Fruit fly (Drosophila melanogaster) whole organism, embryonic: ENCODE measurements around the gene CG46304.
A peak's percentile ranks its signal among the peaks of the same experiment; 100 is the strongest.

Experiments used
- BEAF-32 ChIP-seq: fragments of 200-800 bp; sonication (Bioruptor generic); optimal IDR thresholded peaks from 3 replicates; lab custom pipeline; 2017; ENCODE audit warnings: missing biosample characterization, missing genetic modification characterization, mild to moderate bottlenecking, moderate library complexity, missing genetic modification reagents
- CG10267 ChIP-seq: fragments of 200-800 bp; sonication (Bioruptor generic); optimal IDR thresholded peaks from 2 replicates; lab custom pipeline; 2018; ENCODE audit warnings: missing biosample characterization, mild to moderate bottlenecking, missing genetic modification characterization, moderate library complexity
- CG10274 ChIP-seq: fragments of 200-800 bp; sonication (Bioruptor generic); optimal IDR thresholded peaks from 3 replicates; lab custom pipeline; 2017; ENCODE audit warnings: missing biosample characterization, mild to moderate bottlenecking, missing genetic modification characterization
- CG12744 ChIP-seq: fragments of 200-800 bp; sonication (Bioruptor generic); optimal IDR thresholded peaks from 2 replicates; lab custom pipeline; 2016; ENCODE audit warnings: missing biosample characterization, missing genetic modification characterization
- CG13287 ChIP-seq: fragments of 200-800 bp; sonication (Bioruptor generic); IDR thresholded peaks from 2 replicates; pipeline ENCODE4 v1.3.6; 2022; ENCODE audit warnings: missing biosample characterization, missing genetic modification characterization; ENCODE audit not compliant: partially characterized antibody
- CG13424 ChIP-seq: fragments of 200-800 bp; sonication (Bioruptor generic); optimal IDR thresholded peaks from 2 replicates; lab custom pipeline; 2019; ENCODE audit warnings: missing biosample characterization, mild to moderate bottlenecking, missing genetic modification characterization, moderate library complexity
- CG15073 ChIP-seq: fragments of 200-800 bp; sonication (Bioruptor generic); optimal IDR thresholded peaks from 2 replicates; lab custom pipeline; 2016; ENCODE audit warnings: missing biosample characterization, missing genetic modification characterization
- CG15479 ChIP-seq: fragments of 200-800 bp; sonication (Bioruptor generic); optimal IDR thresholded peaks from 3 replicates; lab custom pipeline; 2019; ENCODE audit warnings: missing biosample characterization, mild to moderate bottlenecking, missing genetic modification characterization, moderate library complexity
- CG1603 ChIP-seq: fragments of 200-800 bp; sonication (Bioruptor generic); optimal IDR thresholded peaks from 2 replicates; lab custom pipeline; 2019; ENCODE audit warnings: missing biosample characterization, mild to moderate bottlenecking, missing genetic modification characterization, moderate library complexity
- CG16813 ChIP-seq: fragments of 200-800 bp; sonication (Bioruptor generic); IDR thresholded peaks from 3 replicates; pipeline ENCODE4 v1.3.6; 2022; ENCODE audit warnings: missing biosample characterization, missing genetic modification characterization; ENCODE audit not compliant: partially characterized antibody
- CG17361 ChIP-seq: fragments of 200-800 bp; sonication (Bioruptor generic); IDR thresholded peaks from 3 replicates; pipeline ENCODE4 v1.3.6; 2022; ENCODE audit warnings: missing biosample characterization, missing genetic modification characterization
- CG17385 ChIP-seq: fragments of 200-800 bp; sonication (Bioruptor generic); optimal IDR thresholded peaks from 3 replicates; lab custom pipeline; 2018; ENCODE audit warnings: missing biosample characterization, mild to moderate bottlenecking, missing genetic modification characterization
- CG1832 ChIP-seq: fragments of 200-800 bp; sonication (Bioruptor generic); optimal IDR thresholded peaks from 2 replicates; lab custom pipeline; 2017; ENCODE audit warnings: missing biosample characterization, mild to moderate bottlenecking, missing genetic modification characterization, inconsistent platforms
- CG18599 ChIP-seq: fragments of 200-800 bp; sonication (Bioruptor generic); optimal IDR thresholded peaks from 3 replicates; lab custom pipeline; 2017; ENCODE audit warnings: missing biosample characterization, missing genetic modification characterization, mild to moderate bottlenecking, moderate library complexity, missing genetic modification reagents
- CG2116 ChIP-seq: fragments of 200-800 bp; sonication (Bioruptor generic); optimal IDR thresholded peaks from 3 replicates; lab custom pipeline; 2018; ENCODE audit warnings: missing biosample characterization, mild to moderate bottlenecking, missing genetic modification characterization
- CG2875 ChIP-seq: fragments of 200-800 bp; sonication (Bioruptor generic); optimal IDR thresholded peaks from 2 replicates; lab custom pipeline; 2017; ENCODE audit warnings: missing biosample characterization, mild to moderate bottlenecking, missing genetic modification characterization, missing genetic modification reagents
- CG3065 ChIP-seq: fragments of 200-800 bp; sonication (Bioruptor generic); optimal IDR thresholded peaks from 2 replicates; lab custom pipeline; 2016; ENCODE audit warnings: missing biosample characterization, missing genetic modification characterization
- CG32767 ChIP-seq: fragments of 200-800 bp; sonication (Bioruptor generic); IDR thresholded peaks from 2 replicates; pipeline ENCODE4 v1.3.6; 2022; ENCODE audit warnings: missing biosample characterization, missing genetic modification characterization
- CG4404 ChIP-seq: fragments of 200-800 bp; sonication (Bioruptor generic); IDR thresholded peaks from 2 replicates; pipeline ENCODE4 v1.3.6; 2022; ENCODE audit warnings: missing biosample characterization, missing genetic modification characterization
- CG4854 ChIP-seq: fragments of 200-800 bp; sonication (Bioruptor generic); optimal IDR thresholded peaks from 2 replicates; lab custom pipeline; 2016; ENCODE audit warnings: missing biosample characterization, missing genetic modification characterization, inconsistent platforms
- CG6765 ChIP-seq: fragments of 200-800 bp; sonication (Bioruptor generic); optimal IDR thresholded peaks from 3 replicates; lab custom pipeline; 2017; ENCODE audit warnings: missing biosample characterization, mild to moderate bottlenecking, missing genetic modification characterization
- CG6791 ChIP-seq: fragments of 200-800 bp; sonication (Bioruptor generic); IDR thresholded peaks from 3 replicates; pipeline ENCODE4 v1.3.6; 2022; ENCODE audit warnings: missing biosample characterization, missing genetic modification characterization; ENCODE audit not compliant: partially characterized antibody
- CG8478 ChIP-seq: fragments of >200 bp; optimal IDR thresholded peaks from 2 replicates; lab custom pipeline; 2018
- Doc2 ChIP-seq: fragments of 200-800 bp; sonication (Bioruptor generic); IDR thresholded peaks from 2 replicates; pipeline ENCODE4 v1.3.6; 2022; ENCODE audit warnings: missing biosample characterization, missing genetic modification characterization
- Doc3 ChIP-seq: fragments of 200-800 bp; sonication (Bioruptor generic); IDR thresholded peaks from 3 replicates; pipeline ENCODE4 v1.3.6; 2022; ENCODE audit warnings: missing biosample characterization, missing genetic modification characterization; ENCODE audit not compliant: partially characterized antibody
- E2f2 ChIP-seq: fragments of 200-800 bp; sonication (Bioruptor generic); IDR thresholded peaks from 2 replicates; pipeline ENCODE4 v1.3.6; 2022; ENCODE audit warnings: missing biosample characterization, missing genetic modification characterization
- Eip74EF ChIP-seq, 2 experiments: fragments of 200-800 bp in 1 of 2; fragments of >200 bp in 1 of 2; sonication (Bioruptor generic) in 1 of 2; optimal IDR thresholded peaks; 2 replicates each; lab custom pipeline; 2017 to 2019; ENCODE audit warnings: missing biosample characterization in 2 of 2, missing genetic modification characterization in 2 of 2, mild to moderate bottlenecking in 1 of 2, moderate library complexity in 1 of 2
- HLHmδ ChIP-seq: fragments of 200-800 bp; sonication (Bioruptor generic); optimal IDR thresholded peaks from 2 replicates; lab custom pipeline; 2018; ENCODE audit warnings: missing biosample characterization, mild to moderate bottlenecking, missing genetic modification characterization, moderate library complexity
- Hey ChIP-seq: fragments of 200-800 bp; sonication (Bioruptor generic); optimal IDR thresholded peaks from 3 replicates; lab custom pipeline; 2018; ENCODE audit warnings: missing biosample characterization, mild to moderate bottlenecking, missing genetic modification characterization
- MESR4 ChIP-seq: fragments of 200-800 bp; sonication (Bioruptor generic); optimal IDR thresholded peaks from 2 replicates; lab custom pipeline; 2018; ENCODE audit warnings: missing biosample characterization, mild to moderate bottlenecking, missing genetic modification characterization, moderate library complexity
- Neu2 ChIP-seq: fragments of 200-800 bp; sonication (Bioruptor generic); optimal IDR thresholded peaks from 3 replicates; lab custom pipeline; 2016; ENCODE audit warnings: missing biosample characterization, missing genetic modification characterization, borderline replicate concordance
- Oaz ChIP-seq: fragments of 200-800 bp; sonication (Bioruptor generic); IDR thresholded peaks from 2 replicates; pipeline ENCODE4 v1.3.6; 2022; ENCODE audit warnings: missing biosample characterization, missing genetic modification characterization
- Poxn ChIP-seq: fragments of 200-800 bp; sonication (Bioruptor generic); IDR thresholded peaks from 2 replicates; pipeline ENCODE4 v1.3.6; 2022; ENCODE audit warnings: missing biosample characterization, missing genetic modification characterization
- Scr ChIP-seq: fragments of 200-800 bp; sonication (Bioruptor generic); IDR thresholded peaks from 2 replicates; pipeline ENCODE4 v1.3.6; 2022; ENCODE audit warnings: missing biosample characterization, missing genetic modification characterization; ENCODE audit not compliant: partially characterized antibody
- Stat92E ChIP-seq, 3 experiments: fragments of >200 bp in 2 of 3; fragments of 200-800 bp in 1 of 3; sonication (Bioruptor generic) in 1 of 3; optimal IDR thresholded peaks; 2 replicates each; lab custom pipeline; 2017 to 2019; ENCODE audit warnings: missing biosample characterization in 3 of 3, missing genetic modification characterization in 3 of 3, mild to moderate bottlenecking in 1 of 3, moderate library complexity in 1 of 3
- TFAM ChIP-seq: fragments of 200-800 bp; sonication (Bioruptor generic); optimal IDR thresholded peaks from 2 replicates; lab custom pipeline; 2017; ENCODE audit warnings: missing biosample characterization, missing genetic modification characterization, inconsistent platforms
- Tbp ChIP-seq: fragments of >200 bp; optimal IDR thresholded peaks from 2 replicates; lab custom pipeline; 2018; ENCODE audit warnings: missing biosample characterization, missing genetic modification characterization
- YL-1 ChIP-seq: fragments of 200-800 bp; sonication (Bioruptor generic); optimal IDR thresholded peaks from 3 replicates; lab custom pipeline; 2017; ENCODE audit warnings: missing biosample characterization, mild to moderate bottlenecking, missing genetic modification characterization
- cas ChIP-seq: fragments of 200-800 bp; sonication (Bioruptor generic); IDR thresholded peaks from 2 replicates; pipeline ENCODE4 v1.3.6; 2022; ENCODE audit warnings: missing biosample characterization, missing genetic modification characterization
- ci ChIP-seq: fragments of 200-800 bp; sonication (Bioruptor generic); IDR thresholded peaks from 3 replicates; pipeline ENCODE4 v1.3.6; 2022; ENCODE audit warnings: missing biosample characterization, missing genetic modification characterization
- corto ChIP-seq: fragments of 200-800 bp; sonication (Bioruptor generic); optimal IDR thresholded peaks from 2 replicates; lab custom pipeline; 2016; ENCODE audit warnings: missing biosample characterization, mild to moderate bottlenecking, missing genetic modification characterization, moderate library complexity
- fu2 ChIP-seq: fragments of 200-800 bp; sonication (Bioruptor generic); optimal IDR thresholded peaks from 2 replicates; lab custom pipeline; 2016; ENCODE audit warnings: missing biosample characterization, missing genetic modification characterization
- gro ChIP-seq: fragments of 200-800 bp; sonication (Bioruptor generic); optimal IDR thresholded peaks from 2 replicates; lab custom pipeline; 2016; ENCODE audit warnings: missing biosample characterization, missing genetic modification characterization
- knrl ChIP-seq: fragments of 200-800 bp; sonication (Bioruptor generic); IDR thresholded peaks from 3 replicates; pipeline ENCODE4 v1.3.6; 2022; ENCODE audit warnings: missing biosample characterization, missing genetic modification characterization; ENCODE audit not compliant: partially characterized antibody
- lab ChIP-seq: fragments of 200-800 bp; sonication (Bioruptor generic); optimal IDR thresholded peaks from 3 replicates; lab custom pipeline; 2017; ENCODE audit warnings: missing biosample characterization, missing genetic modification characterization, mild to moderate bottlenecking, moderate library complexity, missing genetic modification reagents
- otp ChIP-seq: fragments of 200-800 bp; sonication (Bioruptor generic); IDR thresholded peaks from 3 replicates; pipeline ENCODE4, ENCODE4 v1.3.6; 2022; ENCODE audit warnings: missing biosample characterization, missing genetic modification characterization
- pb ChIP-seq: fragments of 200-800 bp; sonication (Bioruptor generic); optimal IDR thresholded peaks from 3 replicates; lab custom pipeline; 2016; ENCODE audit warnings: missing biosample characterization, missing genetic modification characterization
- rib ChIP-seq: fragments of 200-800 bp; sonication (Bioruptor generic); IDR thresholded peaks from 2 replicates; pipeline ENCODE4 v1.3.6; 2022; ENCODE audit warnings: missing biosample characterization, missing genetic modification characterization
- so ChIP-seq: fragments of 200-800 bp; sonication (Bioruptor generic); IDR thresholded peaks from 3 replicates; pipeline ENCODE4 v1.3.6; 2022; ENCODE audit warnings: missing biosample characterization, missing genetic modification characterization
- sug ChIP-seq: fragments of 200-800 bp; optimal IDR thresholded peaks from 2 replicates; lab custom pipeline; 2019; ENCODE audit warnings: missing biosample characterization, mild to moderate bottlenecking, missing genetic modification characterization, moderate library complexity

Gene CG46304

dm6 chr2L:18948724-18949108 is 2.6 kb downstream of the CG46304 start, which contains the start of gene CG10428 (continued):
- TF ChIP-seq CG6791 (GFP tag; lab: Robert Waterston, UW) (peak; percentile 34; the same call in 1 of the 3 replicates), CG12744 (GFP tag; lab: Kevin White, UChicago) (no peak), Poxn (GFP tag; lab: Robert Waterston, UW) (no peak), corto (GFP tag; lab: Kevin White, UChicago) (no peak), TFAM (GFP tag; lab: Kevin White, UChicago) (no peak), lab (GFP tag; lab: Kevin White, UChicago) (no peak), CG6765 (GFP tag; lab: Kevin White, UChicago) (no peak), cas (GFP tag; lab: Robert Waterston, UW) (no peak), CG10274 (GFP tag; lab: Kevin White, UChicago) (no peak), Tbp (GFP tag; lab: Kevin White, UChicago) (no peak), CG13287 (GFP tag; lab: Robert Waterston, UW) (peak; percentile 61; the same call in 1 of the 2 replicates), Scr (GFP tag; lab: Robert Waterston, UW) (peak; percentile 50), YL-1 (GFP tag; lab: Kevin White, UChicago) (no peak), sug (peak; percentile 99), CG8478 (lab: Kevin White, UChicago) (no peak), CG2116 (GFP tag; lab: Kevin White, UChicago) (peak; percentile 60), so (no peak), rib (GFP tag; lab: Robert Waterston, UW) (no peak), fu2 (GFP tag; lab: Kevin White, UChicago) (no peak), MESR4 (peak; percentile 56), Neu2 (GFP tag; lab: Kevin White, UChicago) (no peak), CG4404 (GFP tag; lab: Robert Waterston, UW) (no peak), ci (GFP tag; lab: Robert Waterston, UW) (no peak), E2f2 (peak; percentile 96), CG4854 (no peak), CG1832 (GFP tag; lab: Kevin White, UChicago) (no peak), CG18599 (GFP tag; lab: Kevin White, UChicago) (no peak), knrl (GFP tag; lab: Robert Waterston, UW) (no peak), HLHmδ (GFP tag; lab: Kevin White, UChicago) (no peak), CG1603 (peak; percentile 26), otp (no peak), CG15479 (GFP tag; lab: Kevin White, UChicago) (no peak), Oaz (GFP tag; lab: Robert Waterston, UW) (no peak), gro (no peak), CG17361 (GFP tag; lab: Robert Waterston, UW) (no peak), CG16813 (GFP tag; lab: Robert Waterston, UW) (peak; percentile 43; the same call in 2 of the 3 replicates), CG13424 (tag; lab: Kevin White, UChicago) (no peak), CG15073 (GFP tag; lab: Kevin White, UChicago) (no peak), CG32767 (GFP tag; lab: Robert Waterston, UW) (no peak), CG17385 (GFP tag; lab: Kevin White, UChicago) (peak; percentile 99), Eip74EF (GFP tag; optimal IDR thresholded peaks at IDR 0.05; lab: Kevin White, UChicago) (no peak), CG3065 (no peak), CG10267 (tag; lab: Kevin White, UChicago) (no peak), CG2875 (no peak), BEAF-32 (GFP tag; lab: Kevin White, UChicago) (peak; percentile 55), Doc2 (GFP tag; lab: Robert Waterston, UW) (no peak), Stat92E (GFP tag; optimal IDR thresholded peaks at IDR 0.05; lab: Kevin White, UChicago) (no peak), Doc3 (GFP tag; lab: Robert Waterston, UW) (no peak), Hey (tag; lab: Kevin White, UChicago) (no peak), pb (GFP tag; lab: Kevin White, UChicago) (no peak)
